Worm (Caenorhabditis elegans): ENCODE data around the gene R07A4.3.

R07A4.3 gene

DNA sequence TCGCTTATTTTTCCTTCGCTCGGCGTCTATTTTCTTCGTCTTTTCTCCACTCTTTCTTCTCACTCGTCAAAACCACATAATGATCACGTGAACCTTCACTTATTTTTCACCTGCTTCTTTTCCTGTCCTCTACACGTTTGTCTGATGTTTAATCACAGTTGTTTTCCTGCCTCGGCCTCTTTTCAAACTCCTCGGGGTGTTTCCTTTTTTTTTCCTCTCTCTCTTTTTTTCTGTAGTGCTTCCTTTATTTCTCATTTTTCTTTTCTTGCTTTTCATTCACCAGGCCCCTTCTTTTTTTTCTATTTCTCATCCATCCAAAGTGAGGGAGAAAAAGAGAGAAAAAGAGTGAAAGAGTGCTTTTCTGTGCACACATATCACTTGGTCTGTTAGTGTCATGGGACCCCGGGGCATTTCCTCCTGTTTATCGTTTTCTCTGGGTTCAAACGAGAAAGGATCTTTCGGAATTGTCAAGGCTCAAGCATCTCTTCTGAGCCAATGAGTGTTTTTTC, 17.5 kb downstream of the R07A4.3 start (continued):
- TF ChIP-seq chd-7 (tag; optimal IDR thresholded peaks at IDR 0.05) (peak; percentile 59), akir-1 (GFP tag; optimal IDR thresholded peaks at IDR 0.05) (no peak), snpc-3.4 (tag; optimal IDR thresholded peaks at IDR 0.05) (no peak), pha-4 (tag; optimal IDR thresholded peaks at IDR 0.05) (no peak), madf-3 (GFP tag; IDR thresholded peaks at IDR 0.05) (no peak), F55B11.4 (tag; optimal IDR thresholded peaks at IDR 0.05; ENCODE audit: borderline replicate concordance, insufficient read depth) (no peak), F57C9.4 (tag; optimal IDR thresholded peaks at IDR 0.05) (no peak), F22D6.2 (tag; optimal IDR thresholded peaks at IDR 0.05) (peak; percentile 71), ama-1 (optimal IDR thresholded peaks at IDR 0.05) (no peak), ama-1 (GFP tag; optimal IDR thresholded peaks at IDR 0.05) (no peak), ztf-28 (GFP tag; IDR thresholded peaks at IDR 0.05) (no peak), rcor-1 (GFP tag; IDR thresholded peaks at IDR 0.05) (no peak), lin-26 (GFP tag; IDR thresholded peaks at IDR 0.05) (peak; percentile 61; the same call in 1 of the 2 replicates), hrde-1 (tag; optimal IDR thresholded peaks at IDR 0.05; ENCODE audit: borderline replicate concordance) (no peak), lin-35 (GFP tag; optimal IDR thresholded peaks at IDR 0.05) (peak in 1 of 3 experiments; percentile 78), D2030.7 (GFP tag; IDR thresholded peaks at IDR 0.05) (no peak), K11D2.4 (GFP tag; IDR thresholded peaks at IDR 0.05) (peak; percentile 72), F52B5.7 (tag; optimal IDR thresholded peaks at IDR 0.05) (no peak), hsf-1 (GFP tag; IDR thresholded peaks at IDR 0.05) (no peak), egrh-3 (GFP tag; IDR thresholded peaks at IDR 0.05) (no peak), snpc-4 (GFP tag; optimal IDR thresholded peaks at IDR 0.05) (no peak), snpc-4 (tag; optimal IDR thresholded peaks at IDR 0.05) (peak in 3 of 4 experiments; percentile 30 to 43 (median 34)), bed-2 (GFP tag; IDR thresholded peaks at IDR 0.05) (no peak), ceh-79 (tag; optimal IDR thresholded peaks at IDR 0.05) (no peak), ccch-3 (GFP tag; optimal IDR thresholded peaks at IDR 0.05) (no peak), him-1 (tag; optimal IDR thresholded peaks at IDR 0.05) (no peak), C17E4.6 (GFP tag; IDR thresholded peaks at IDR 0.05) (no peak), gei-17 (GFP tag; optimal IDR thresholded peaks at IDR 0.05) (peak; percentile 31), C06A6.2 (GFP tag; conservative IDR thresholded peaks at IDR 0.05) (peak; percentile 75), ztf-3 (GFP tag; optimal IDR thresholded peaks at IDR 0.05) (no peak), mxl-1 (tag; optimal IDR thresholded peaks at IDR 0.05) (no peak), atf-7 (tag; optimal IDR thresholded peaks at IDR 0.05) (peak; percentile 56), ceh-40 (GFP tag; IDR thresholded peaks at IDR 0.05) (no peak), Y53F4B.3 (GFP tag; IDR thresholded peaks at IDR 0.05) (no peak), sptf-2 (GFP tag; optimal IDR thresholded peaks at IDR 0.05) (no peak), xnd-1 (tag; optimal IDR thresholded peaks at IDR 0.05) (no peak), aptf-2 (GFP tag; conservative IDR thresholded peaks at IDR 0.05) (no peak), let-526 (GFP tag; IDR thresholded peaks at IDR 0.05) (peak; percentile 50; the same call in 1 of the 2 replicates), ztf-18 (tag; optimal IDR thresholded peaks at IDR 0.05) (peak; percentile 22), F10E7.11 (tag; optimal IDR thresholded peaks at IDR 0.05) (no peak)

DNA sequence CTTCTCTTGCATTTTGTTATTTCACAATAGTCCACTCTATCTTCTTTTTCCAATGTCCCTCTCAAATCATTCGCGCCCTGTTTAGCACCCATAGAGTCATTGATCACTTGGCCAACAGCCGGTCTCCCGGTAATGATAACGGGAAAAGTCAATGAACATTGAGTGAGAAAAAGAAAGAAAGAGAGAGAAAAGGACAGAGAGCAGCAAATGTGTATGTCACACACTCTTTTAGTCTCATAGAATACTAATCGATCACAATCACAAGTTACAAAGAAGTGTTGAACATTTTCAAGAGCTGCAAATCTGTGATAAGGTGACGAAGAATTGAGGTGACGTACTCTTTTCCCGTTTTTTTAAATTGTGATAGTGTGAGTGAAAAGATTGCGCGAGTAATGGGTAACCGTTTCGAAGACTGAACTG, 18.7 kb downstream of the R07A4.3 start:
- no peak for TF ChIP-seq mxl-1 (tag; optimal IDR thresholded peaks at IDR 0.05)
- no peak for TF ChIP-seq egl-18 (GFP tag; IDR thresholded peaks at IDR 0.05)
- peak in 1 of 2 experiments; percentile 47 for TF ChIP-seq let-607 (tag; optimal IDR thresholded peaks at IDR 0.05)
- peak; percentile 67 for TF ChIP-seq B0336.3 (GFP tag; IDR thresholded peaks at IDR 0.05)
- no peak for TF ChIP-seq nfya-2 (GFP tag; IDR thresholded peaks at IDR 0.05)
- peak; percentile 29; the same call in 1 of the 2 replicates for TF ChIP-seq rcor-1 (GFP tag; IDR thresholded peaks at IDR 0.05)
- peak in 1 of 3 experiments; percentile 35 for TF ChIP-seq lin-35 (GFP tag; optimal IDR thresholded peaks at IDR 0.05)
- 0 out of 2 replicates have a peak, but pooled peaks have one; percentile 47 for TF ChIP-seq let-526 (GFP tag; IDR thresholded peaks at IDR 0.05)
- TF ChIP-seq K12H6.12 (tag; optimal IDR thresholded peaks at IDR 0.05) = peak; percentile 59
- TF ChIP-seq F23B12.7 (tag; optimal IDR thresholded peaks at IDR 0.05; ENCODE audit: insufficient read depth) = peak; percentile 44
- TF ChIP-seq madf-8 (GFP tag; conservative IDR thresholded peaks at IDR 0.05) = no peak
- TF ChIP-seq Y53G8AR.9 (GFP tag; conservative IDR thresholded peaks at IDR 0.05) = 0 out of 2 replicates have a peak, but pooled peaks have one; percentile 19
- peak; percentile 34; the same call in 1 of the 2 replicates for TF ChIP-seq K11D2.4 (GFP tag; IDR thresholded peaks at IDR 0.05)
- TF ChIP-seq attf-3 (GFP tag; conservative IDR thresholded peaks at IDR 0.05) = 0 out of 2 replicates have a peak, but pooled peaks have one; percentile 10
- TF ChIP-seq gei-17 (GFP tag; optimal IDR thresholded peaks at IDR 0.05) = peak; percentile 29
